Worm (Caenorhabditis elegans) whole organism, L1 larva: ENCODE measurements around the gene fmo-4.

ENCODE experiments used
- C04F5.9 ChIP-seq: sonication (generic microtip); optimal IDR thresholded peaks from 2 replicates; lab custom pipeline; 2016; ENCODE audit warnings: missing genetic modification characterization, missing compliant biosample characterization
- F16B12.6 ChIP-seq: fragments of 150-350 bp; optimal IDR thresholded peaks from 2 replicates; lab custom pipeline; 2014; ENCODE audit warnings: missing biosample characterization, missing genetic modification characterization
- Y116A8C.19 ChIP-seq: sonication (generic microtip); optimal IDR thresholded peaks from 2 replicates; lab custom pipeline; 2016; ENCODE audit warnings: missing compliant biosample characterization, missing genetic modification characterization, borderline replicate concordance
- alr-1 ChIP-seq: fragments of 200-800 bp; sonication (Bioruptor generic); optimal IDR thresholded peaks from 2 replicates; lab custom pipeline; 2018; ENCODE audit warnings: borderline replicate concordance, mild to moderate bottlenecking, missing genetic modification characterization, missing compliant biosample characterization
- aly-2 ChIP-seq: fragments of 150-350 bp; optimal IDR thresholded peaks from 2 replicates; lab custom pipeline; 2014; ENCODE audit warnings: missing biosample characterization, missing genetic modification characterization
- ama-1 ChIP-seq: fragments of 150-350 bp; optimal IDR thresholded peaks from 2 replicates; lab custom pipeline; 2014
- ceh-63 ChIP-seq: fragments of 200-800 bp; sonication (Bioruptor generic); optimal IDR thresholded peaks from 2 replicates; lab custom pipeline; 2018; ENCODE audit warnings: mild to moderate bottlenecking, missing genetic modification characterization, missing compliant biosample characterization
- ceh-8 ChIP-seq: fragments of 200-800 bp; sonication (Bioruptor generic); optimal IDR thresholded peaks from 2 replicates; lab custom pipeline; 2018; ENCODE audit warnings: mild to moderate bottlenecking, missing genetic modification characterization, moderate library complexity, missing compliant biosample characterization
- ceh-82 ChIP-seq, 3 experiments: fragments of 150-350 bp in 1 of 3; sonication (generic microtip) in 2 of 3; optimal IDR thresholded peaks; 2 replicates each; lab custom pipeline; 2014 to 2017; ENCODE audit warnings: missing biosample characterization in 3 of 3, missing genetic modification characterization in 3 of 3
- dsc-1 ChIP-seq: sonication (generic microtip); optimal IDR thresholded peaks from 2 replicates; lab custom pipeline; 2016; ENCODE audit warnings: mild to moderate bottlenecking, missing genetic modification characterization, missing compliant biosample characterization
- efl-1 ChIP-seq, 4 experiments: fragments of 150-350 bp; optimal IDR thresholded peaks in 3 of 4; peaks in 1 of 4; 1 replicate in 1 of 4; 2 replicates in 3 of 4; lab custom pipeline; 2014; ENCODE audit warnings: missing biosample characterization in 2 of 4, missing genetic modification characterization in 2 of 4, missing genetic modification reagents in 2 of 4
- efl-3 ChIP-seq: fragments of 200-800 bp; sonication (Bioruptor generic); optimal IDR thresholded peaks from 2 replicates; lab custom pipeline; 2018; ENCODE audit warnings: mild to moderate bottlenecking, missing genetic modification characterization, missing compliant biosample characterization
- egl-27 ChIP-seq, 2 experiments: fragments of 150-350 bp in 1 of 2; sonication (generic microtip); optimal IDR thresholded peaks; 3 replicates each; lab custom pipeline; 2017 to 2018; ENCODE audit warnings: missing biosample characterization in 2 of 2, missing genetic modification characterization in 2 of 2, missing genetic modification reagents in 2 of 2
- elt-3 ChIP-seq, 6 experiments: fragments of 150-350 bp in 1 of 6; sonication (generic microtip); optimal IDR thresholded peaks; 2 replicates each; lab custom pipeline; 2017 to 2018; ENCODE audit warnings: missing biosample characterization in 6 of 6, missing genetic modification characterization in 6 of 6, inconsistent platforms in 1 of 6
- ets-5 ChIP-seq: fragments of 200-800 bp; sonication (Bioruptor generic); IDR thresholded peaks from 2 replicates; pipeline ENCODE4 v1.3.6; 2022; ENCODE audit warnings: missing genetic modification characterization, missing compliant biosample characterization
- fkh-10 ChIP-seq: sonication (generic microtip); optimal IDR thresholded peaks from 2 replicates; lab custom pipeline; 2017; ENCODE audit warnings: missing biosample characterization, missing genetic modification reagents, missing genetic modification characterization
- fkh-8 ChIP-seq: sonication (generic microtip); optimal IDR thresholded peaks from 2 replicates; lab custom pipeline; 2016; ENCODE audit warnings: mild to moderate bottlenecking, missing genetic modification characterization, missing compliant biosample characterization
- grh-1 ChIP-seq: fragments of 200-800 bp; sonication (Bioruptor generic); IDR thresholded peaks from 2 replicates; pipeline ENCODE4 v1.3.6; 2022; ENCODE audit warnings: missing genetic modification reagents, missing genetic modification characterization, missing compliant biosample characterization
- hpl-2 ChIP-seq: fragments of 150-350 bp; optimal IDR thresholded peaks from 2 replicates; lab custom pipeline; 2014; ENCODE audit warnings: missing biosample characterization, missing genetic modification reagents, missing genetic modification characterization
- irx-1 ChIP-seq: sonication (generic microtip); optimal IDR thresholded peaks from 2 replicates; lab custom pipeline; 2016; ENCODE audit warnings: missing genetic modification characterization, missing compliant biosample characterization
- isw-1 ChIP-seq: fragments of 200-800 bp; sonication (Bioruptor generic); IDR thresholded peaks from 2 replicates; pipeline ENCODE4 v1.3.6; 2022; ENCODE audit warnings: missing genetic modification characterization, missing compliant biosample characterization
- jun-1 ChIP-seq: fragments of 150-350 bp; optimal IDR thresholded peaks from 2 replicates; lab custom pipeline; 2014; ENCODE audit warnings: missing biosample characterization, missing genetic modification reagents, missing genetic modification characterization
- lin-15B ChIP-seq: fragments of 150-350 bp; sonication (generic microtip); optimal IDR thresholded peaks from 3 replicates; lab custom pipeline; 2014; ENCODE audit warnings: missing biosample characterization, missing genetic modification characterization
- lin-35 ChIP-seq, 2 experiments: fragments of 150-350 bp; optimal IDR thresholded peaks; 2 replicates each; lab custom pipeline; 2014; ENCODE audit warnings: missing biosample characterization in 2 of 2, missing genetic modification characterization in 2 of 2, missing genetic modification reagents in 2 of 2
- lir-3 ChIP-seq: sonication (generic microtip); optimal IDR thresholded peaks from 2 replicates; lab custom pipeline; 2016; ENCODE audit warnings: mild to moderate bottlenecking, missing genetic modification characterization, moderate library complexity, missing compliant biosample characterization; ENCODE audit not compliant: poor library complexity
- lsy-2 ChIP-seq, 2 experiments: fragments of 150-350 bp; optimal IDR thresholded peaks; 2 replicates each; lab custom pipeline; 2014; ENCODE audit warnings: missing biosample characterization in 2 of 2, missing genetic modification characterization in 2 of 2
- mef-2 ChIP-seq: fragments of 150-350 bp; optimal IDR thresholded peaks from 2 replicates; lab custom pipeline; 2014; ENCODE audit warnings: missing biosample characterization, missing genetic modification characterization
- mep-1 ChIP-seq: fragments of 150-350 bp; optimal IDR thresholded peaks from 2 replicates; lab custom pipeline; 2014; ENCODE audit warnings: missing biosample characterization, missing genetic modification characterization
- nhr-11 ChIP-seq: fragments of 150-350 bp; optimal IDR thresholded peaks from 2 replicates; lab custom pipeline; 2014; ENCODE audit warnings: missing biosample characterization, missing genetic modification characterization
- nhr-12 ChIP-seq: sonication (generic microtip); optimal IDR thresholded peaks from 2 replicates; lab custom pipeline; 2017; ENCODE audit warnings: missing biosample characterization, missing genetic modification characterization
- nhr-19 ChIP-seq: fragments of 200-800 bp; sonication (Bioruptor generic); conservative IDR thresholded peaks from 2 replicates; pipeline ENCODE4 v1.3.6; 2022; ENCODE audit warnings: missing genetic modification characterization, missing compliant biosample characterization
- nhr-237 ChIP-seq: fragments of 150-350 bp; optimal IDR thresholded peaks from 2 replicates; lab custom pipeline; 2014; ENCODE audit warnings: missing biosample characterization, missing genetic modification characterization
- nhr-47 ChIP-seq: sonication (generic microtip); optimal IDR thresholded peaks from 2 replicates; lab custom pipeline; 2016; ENCODE audit warnings: mild to moderate bottlenecking, missing genetic modification characterization, moderate library complexity, missing compliant biosample characterization
- nhr-71 ChIP-seq: sonication (generic microtip); optimal IDR thresholded peaks from 2 replicates; lab custom pipeline; 2016; ENCODE audit warnings: mild to moderate bottlenecking, missing genetic modification characterization, moderate library complexity, missing compliant biosample characterization
- nhr-76 ChIP-seq: sonication (generic microtip); optimal IDR thresholded peaks from 2 replicates; lab custom pipeline; 2017; ENCODE audit warnings: missing biosample characterization, missing genetic modification characterization
- nhr-84 ChIP-seq: sonication (generic microtip); optimal IDR thresholded peaks from 2 replicates; lab custom pipeline; 2017; ENCODE audit warnings: missing biosample characterization, missing genetic modification characterization
- nhr-90 ChIP-seq: sonication (generic microtip); optimal IDR thresholded peaks from 2 replicates; lab custom pipeline; 2016; ENCODE audit warnings: mild to moderate bottlenecking, missing genetic modification characterization, missing compliant biosample characterization; ENCODE audit not compliant: poor library complexity
- pag-3 ChIP-seq: sonication (generic microtip); optimal IDR thresholded peaks from 2 replicates; lab custom pipeline; 2017; ENCODE audit warnings: missing genetic modification characterization, mild to moderate bottlenecking, missing compliant biosample characterization, antibody characterized with exemption, borderline replicate concordance; ENCODE audit not compliant: insufficient read depth
- pqm-1 ChIP-seq: sonication (generic microtip); optimal IDR thresholded peaks from 3 replicates; lab custom pipeline; 2017; ENCODE audit warnings: missing biosample characterization, missing genetic modification characterization
- skn-1 ChIP-seq: fragments of 150-350 bp; optimal IDR thresholded peaks from 2 replicates; lab custom pipeline; 2014; ENCODE audit warnings: missing biosample characterization, missing genetic modification characterization
- snpc-4 ChIP-seq: fragments of 150-350 bp; optimal IDR thresholded peaks from 2 replicates; lab custom pipeline; 2014; ENCODE audit warnings: missing biosample characterization, missing genetic modification characterization
- snu-23 ChIP-seq: sonication (generic microtip); optimal IDR thresholded peaks from 2 replicates; lab custom pipeline; 2016; ENCODE audit warnings: missing genetic modification characterization, missing compliant biosample characterization
- sox-4 ChIP-seq: sonication (generic microtip); optimal IDR thresholded peaks from 2 replicates; lab custom pipeline; 2016; ENCODE audit warnings: missing genetic modification characterization, missing compliant biosample characterization
- sup-37 ChIP-seq: fragments of 200-800 bp; sonication (Bioruptor generic); optimal IDR thresholded peaks from 2 replicates; lab custom pipeline; 2018; ENCODE audit warnings: mild to moderate bottlenecking, missing genetic modification characterization, missing compliant biosample characterization
- tbx-2 ChIP-seq: sonication (generic microtip); optimal IDR thresholded peaks from 2 replicates; lab custom pipeline; 2016; ENCODE audit warnings: missing genetic modification characterization, missing compliant biosample characterization
- tlp-1 ChIP-seq: fragments of 150-350 bp; optimal IDR thresholded peaks from 2 replicates; lab custom pipeline; 2014; ENCODE audit warnings: missing biosample characterization, missing genetic modification characterization
- unc-130 ChIP-seq: fragments of 150-350 bp; optimal IDR thresholded peaks from 2 replicates; lab custom pipeline; 2017; ENCODE audit warnings: missing biosample characterization, missing genetic modification characterization, inconsistent platforms
- unc-30 ChIP-seq: sonication (generic microtip); optimal IDR thresholded peaks from 2 replicates; lab custom pipeline; 2017; ENCODE audit warnings: missing biosample characterization, missing genetic modification characterization
- unc-62 ChIP-seq: fragments of 150-350 bp; optimal IDR thresholded peaks from 2 replicates; lab custom pipeline; 2014; ENCODE audit warnings: missing biosample characterization, missing genetic modification reagents, missing genetic modification characterization
- unc-98 ChIP-seq: fragments of 200-800 bp; sonication (Bioruptor generic); IDR thresholded peaks from 2 replicates; pipeline ENCODE4 v1.3.6; 2022; ENCODE audit warnings: missing genetic modification characterization, missing compliant biosample characterization
- zip-4 ChIP-seq: fragments of 200-800 bp; sonication (Bioruptor generic); optimal IDR thresholded peaks from 2 replicates; lab custom pipeline; 2018; ENCODE audit warnings: mild to moderate bottlenecking, missing genetic modification characterization, moderate library complexity, missing compliant biosample characterization
- ztf-4 ChIP-seq: fragments of 150-350 bp; optimal IDR thresholded peaks from 2 replicates; lab custom pipeline; 2014; ENCODE audit warnings: missing biosample characterization, missing genetic modification characterization

The fmo-4 gene

ce11 chrV:13565197-13565596, 41.3 kb downstream of the fmo-4 start (continued):
- TF ChIP-seq elt-3 (tag; optimal IDR thresholded peaks at IDR 0.05; lab: Kevin White, UChicago): peak in 5 of 6 experiments; percentile 12 to 97 (median 83)
- peak; percentile 85 to 91 for TF ChIP-seq lin-35 (GFP tag; optimal IDR thresholded peaks at IDR 0.05; lab: Kevin White, UChicago)
- peak; percentile 86 for TF ChIP-seq lin-15B (tag; lab: Kevin White, UChicago)
- peak; percentile 56 for TF ChIP-seq skn-1 (tag; lab: Kevin White, UChicago)
- no peak for TF ChIP-seq nhr-76
- no peak for TF ChIP-seq pqm-1
- TF ChIP-seq nhr-90 (tag; lab: Kevin White, UChicago): peak; percentile 92
- peak; percentile 59 for TF ChIP-seq sup-37 (GFP tag; lab: Kevin White, UChicago)
- peak; percentile 41 to 80 (median 69) for TF ChIP-seq ceh-82 (tag; optimal IDR thresholded peaks at IDR 0.05; lab: Kevin White, UChicago)
- TF ChIP-seq ceh-8 (GFP tag; lab: Kevin White, UChicago): no peak
- TF ChIP-seq sox-4 (tag; lab: Kevin White, UChicago): peak; percentile 50
- TF ChIP-seq mef-2 (tag; lab: Kevin White, UChicago): no peak
- TF ChIP-seq nhr-47 (tag; lab: Kevin White, UChicago): peak; percentile 90
- TF ChIP-seq alr-1: no peak
- TF ChIP-seq mep-1 (tag; lab: Kevin White, UChicago): peak; percentile 93
- TF ChIP-seq ets-5 (GFP tag; lab: Robert Waterston, UW): no peak
- peak; percentile 97 for TF ChIP-seq pag-3 (tag; lab: Kevin White, UChicago)
- peak; percentile 93 for TF ChIP-seq tbx-2 (tag; lab: Kevin White, UChicago)
- TF ChIP-seq unc-98 (GFP tag; lab: Robert Waterston, UW): peak; percentile 37; the same call in 1 of the 2 replicates
- peak; percentile 79 for TF ChIP-seq lir-3 (tag; lab: Kevin White, UChicago)
- no peak for TF ChIP-seq tlp-1
- peak; percentile 90 for TF ChIP-seq unc-130 (tag; lab: Kevin White, UChicago)
- no peak for TF ChIP-seq nhr-84 (tag; lab: Kevin White, UChicago)
- TF ChIP-seq lsy-2 (tag; optimal IDR thresholded peaks at IDR 0.05; lab: Kevin White, UChicago): peak; percentile 86 to 92
- TF ChIP-seq nhr-237 (tag; lab: Kevin White, UChicago): peak; percentile 43
- TF ChIP-seq unc-30 (tag; lab: Kevin White, UChicago): no peak
- TF ChIP-seq efl-1 (optimal IDR thresholded peaks at IDR 0.05; lab: Kevin White, UChicago): peak; percentile 86 to 89
- peak; percentile 81 to 98 for TF ChIP-seq efl-1 (GFP tag; optimal IDR thresholded peaks at IDR 0.05 in 1 of 2; lab: Kevin White, UChicago)
- TF ChIP-seq snu-23: peak; percentile 96
- peak; percentile 94 for TF ChIP-seq nhr-19 (GFP tag; lab: Robert Waterston, UW)
- TF ChIP-seq grh-1 (GFP tag; lab: Robert Waterston, UW): peak; percentile 84
- no peak for TF ChIP-seq ceh-63 (GFP tag; lab: Kevin White, UChicago)
- TF ChIP-seq ztf-4 (tag; lab: Kevin White, UChicago): peak; percentile 71
- peak; percentile 77 for TF ChIP-seq fkh-8
- TF ChIP-seq irx-1 (tag; lab: Kevin White, UChicago): peak; percentile 80
- TF ChIP-seq aly-2 (tag; lab: Kevin White, UChicago): peak; percentile 67
- TF ChIP-seq jun-1 (tag; lab: Kevin White, UChicago): peak; percentile 76
- TF ChIP-seq nhr-11 (tag; lab: Kevin White, UChicago): peak; percentile 42
- TF ChIP-seq zip-4 (GFP tag; lab: Kevin White, UChicago): peak; percentile 56
- TF ChIP-seq fkh-10 (GFP tag; lab: Kevin White, UChicago): peak; percentile 24
- peak; percentile 97 for TF ChIP-seq nhr-71 (tag; lab: Kevin White, UChicago)
- no peak for TF ChIP-seq unc-62 (GFP tag; lab: Kevin White, UChicago)
- TF ChIP-seq F16B12.6 (tag; lab: Kevin White, UChicago): peak; percentile 44
- TF ChIP-seq isw-1 (GFP tag; lab: Robert Waterston, UW): peak; percentile 66
- TF ChIP-seq efl-3 (GFP tag; lab: Kevin White, UChicago): no peak
- peak; percentile 69 for TF ChIP-seq ama-1
- TF ChIP-seq egl-27 (tag; optimal IDR thresholded peaks at IDR 0.05; lab: Kevin White, UChicago): no peak
- peak; percentile 70 for TF ChIP-seq hpl-2 (GFP tag; lab: Kevin White, UChicago)
- TF ChIP-seq C04F5.9 (tag; lab: Kevin White, UChicago): peak; percentile 66
- peak; percentile 78 for TF ChIP-seq dsc-1 (tag; lab: Kevin White, UChicago)
- TF ChIP-seq nhr-12 (tag; lab: Kevin White, UChicago): no peak
- TF ChIP-seq snpc-4 (tag; lab: Kevin White, UChicago): peak; percentile 79
- TF ChIP-seq Y116A8C.19 (tag; lab: Kevin White, UChicago): no peak
